Worm (Caenorhabditis elegans) whole organism, L2 larva: ENCODE measurements around the gene clec-71.

Experiments used
- C34F6.9 ChIP-seq: fragments of 150-350 bp; optimal IDR thresholded peaks from 2 replicates; lab custom pipeline; 2014; ENCODE audit warnings: missing biosample characterization, missing genetic modification characterization
- F13H6.1 ChIP-seq: sonication (generic microtip); optimal IDR thresholded peaks from 2 replicates; lab custom pipeline; 2016; ENCODE audit warnings: missing genetic modification characterization, missing compliant biosample characterization
- R02D3.7 ChIP-seq: fragments of 150-350 bp; optimal IDR thresholded peaks from 2 replicates; lab custom pipeline; 2014; ENCODE audit warnings: missing biosample characterization, missing genetic modification characterization
- Y55F3AM.14 ChIP-seq: fragments of 200-800 bp; sonication (Bioruptor generic); optimal IDR thresholded peaks from 2 replicates; lab custom pipeline; 2018; ENCODE audit warnings: mild to moderate bottlenecking, missing genetic modification characterization, missing compliant biosample characterization
- ZK546.5 ChIP-seq: sonication (generic microtip); optimal IDR thresholded peaks from 2 replicates; lab custom pipeline; 2017; ENCODE audit warnings: missing biosample characterization, missing genetic modification characterization
- alr-1 ChIP-seq: fragments of 150-350 bp; optimal IDR thresholded peaks from 2 replicates; lab custom pipeline; 2014; ENCODE audit warnings: missing biosample characterization, missing genetic modification characterization
- ama-1 ChIP-seq: fragments of 150-350 bp; optimal IDR thresholded peaks from 2 replicates; lab custom pipeline; 2018; ENCODE audit warnings: inconsistent platforms
- blmp-1 ChIP-seq: sonication (generic microtip); optimal IDR thresholded peaks from 2 replicates; lab custom pipeline; 2017; ENCODE audit warnings: missing genetic modification characterization, mild to moderate bottlenecking, missing compliant biosample characterization, antibody characterized with exemption, moderate library complexity; ENCODE audit not compliant: insufficient read depth
- crh-2 ChIP-seq: sonication (generic microtip); optimal IDR thresholded peaks from 2 replicates; lab custom pipeline; 2017; ENCODE audit warnings: missing biosample characterization, missing genetic modification characterization
- dmd-4 ChIP-seq: sonication (generic microtip); optimal IDR thresholded peaks from 2 replicates; lab custom pipeline; 2017; ENCODE audit warnings: missing biosample characterization, missing genetic modification characterization
- elt-1 ChIP-seq: fragments of 150-350 bp; optimal IDR thresholded peaks from 2 replicates; lab custom pipeline; 2014; ENCODE audit warnings: missing biosample characterization, missing genetic modification characterization
- fos-1 ChIP-seq: fragments of 150-350 bp; optimal IDR thresholded peaks from 2 replicates; lab custom pipeline; 2014; ENCODE audit warnings: missing biosample characterization, missing genetic modification characterization
- lin-11 ChIP-seq: fragments of 150-350 bp; sonication (generic microtip); optimal IDR thresholded peaks from 2 replicates; lab custom pipeline; 2014; ENCODE audit warnings: missing biosample characterization, missing genetic modification characterization, inconsistent platforms, mixed read lengths
- lin-13 ChIP-seq: fragments of 150-350 bp; optimal IDR thresholded peaks from 2 replicates; lab custom pipeline; 2014; ENCODE audit warnings: missing biosample characterization, missing genetic modification reagents, missing genetic modification characterization
- lin-39 ChIP-seq: fragments of 150-350 bp; optimal IDR thresholded peaks from 2 replicates; lab custom pipeline; 2014; ENCODE audit warnings: missing biosample characterization, missing genetic modification reagents, missing genetic modification characterization
- lsy-2 ChIP-seq, 2 experiments: fragments of 150-350 bp in 1 of 2; sonication (generic microtip) in 1 of 2; optimal IDR thresholded peaks; 2 replicates each; lab custom pipeline; 2014 to 2017; ENCODE audit warnings: missing biosample characterization in 2 of 2, missing genetic modification characterization in 2 of 2
- mab-5 ChIP-seq: fragments of 150-350 bp; optimal IDR thresholded peaks from 2 replicates; lab custom pipeline; 2014; ENCODE audit warnings: missing biosample characterization, missing genetic modification characterization
- mbf-1 ChIP-seq: sonication (generic microtip); optimal IDR thresholded peaks from 2 replicates; lab custom pipeline; 2017; ENCODE audit warnings: missing biosample characterization, missing genetic modification characterization
- mdl-1 ChIP-seq, 2 experiments: fragments of 150-350 bp in 1 of 2; sonication (generic microtip) in 1 of 2; optimal IDR thresholded peaks; 2 replicates each; lab custom pipeline; 2017; ENCODE audit warnings: missing biosample characterization in 2 of 2, missing genetic modification characterization in 2 of 2
- nhr-10 ChIP-seq: sonication (generic microtip); optimal IDR thresholded peaks from 2 replicates; lab custom pipeline; 2017; ENCODE audit warnings: missing biosample characterization, missing genetic modification characterization
- nhr-11 ChIP-seq: fragments of 150-350 bp; optimal IDR thresholded peaks from 2 replicates; lab custom pipeline; 2014; ENCODE audit warnings: missing biosample characterization, missing genetic modification characterization
- nhr-12 ChIP-seq: fragments of 150-350 bp; optimal IDR thresholded peaks from 2 replicates; lab custom pipeline; 2014; ENCODE audit warnings: missing biosample characterization, missing genetic modification characterization
- nhr-129 ChIP-seq: fragments of 150-350 bp; optimal IDR thresholded peaks from 2 replicates; lab custom pipeline; 2014; ENCODE audit warnings: missing biosample characterization, missing genetic modification characterization
- nhr-21 ChIP-seq: fragments of 150-350 bp; optimal IDR thresholded peaks from 2 replicates; lab custom pipeline; 2014; ENCODE audit warnings: missing biosample characterization, missing genetic modification characterization
- nhr-23 ChIP-seq: fragments of 150-350 bp; optimal IDR thresholded peaks from 2 replicates; lab custom pipeline; 2014; ENCODE audit warnings: missing biosample characterization, missing genetic modification reagents, missing genetic modification characterization
- nhr-25 ChIP-seq: fragments of 150-350 bp; sonication (generic microtip); optimal IDR thresholded peaks from 3 replicates; lab custom pipeline; 2014; ENCODE audit warnings: missing biosample characterization, missing genetic modification characterization
- nhr-77 ChIP-seq: fragments of 150-350 bp; optimal IDR thresholded peaks from 2 replicates; lab custom pipeline; 2014; ENCODE audit warnings: missing biosample characterization, missing genetic modification characterization
- peb-1 ChIP-seq: fragments of 150-350 bp; optimal IDR thresholded peaks from 2 replicates; lab custom pipeline; 2014; ENCODE audit warnings: missing biosample characterization, missing genetic modification characterization
- sem-4 ChIP-seq: fragments of 150-350 bp; optimal IDR thresholded peaks from 2 replicates; lab custom pipeline; 2014; ENCODE audit warnings: missing biosample characterization, missing genetic modification reagents, missing genetic modification characterization
- skn-1 ChIP-seq: sonication (generic microtip); optimal IDR thresholded peaks from 2 replicates; lab custom pipeline; 2017; ENCODE audit warnings: missing biosample characterization, missing genetic modification characterization
- sma-9 ChIP-seq, 2 experiments: fragments of 150-350 bp in 1 of 2; sonication (generic microtip) in 1 of 2; optimal IDR thresholded peaks; 2 replicates each; lab custom pipeline; 2014 to 2016; ENCODE audit warnings: missing genetic modification characterization in 2 of 2, mild to moderate bottlenecking in 1 of 2, missing biosample characterization in 1 of 2, missing compliant biosample characterization in 1 of 2, missing genetic modification reagents in 1 of 2, moderate library complexity in 1 of 2
- unc-39 ChIP-seq: fragments of 150-350 bp; optimal IDR thresholded peaks from 2 replicates; lab custom pipeline; 2014; ENCODE audit warnings: missing biosample characterization, missing genetic modification characterization
- unc-55 ChIP-seq: fragments of 150-350 bp; sonication (generic microtip); optimal IDR thresholded peaks from 3 replicates; lab custom pipeline; 2014; ENCODE audit warnings: missing biosample characterization, missing genetic modification reagents, missing genetic modification characterization
- unc-62 ChIP-seq: fragments of 150-350 bp; optimal IDR thresholded peaks from 2 replicates; lab custom pipeline; 2014; ENCODE audit warnings: missing biosample characterization, missing genetic modification reagents, missing genetic modification characterization
- ztf-1 ChIP-seq: fragments of 200-800 bp; sonication (Bioruptor generic); conservative IDR thresholded peaks from 2 replicates; pipeline ENCODE4 v1.3.6; 2022; ENCODE audit warnings: missing genetic modification characterization, missing compliant biosample characterization
- ztf-11 ChIP-seq: sonication (generic microtip); optimal IDR thresholded peaks from 2 replicates; lab custom pipeline; 2017; ENCODE audit warnings: missing biosample characterization, missing genetic modification characterization
- ztf-4 ChIP-seq: fragments of 150-350 bp; optimal IDR thresholded peaks from 2 replicates; lab custom pipeline; 2014; ENCODE audit warnings: missing biosample characterization, missing genetic modification characterization

The clec-71 gene

DNA sequence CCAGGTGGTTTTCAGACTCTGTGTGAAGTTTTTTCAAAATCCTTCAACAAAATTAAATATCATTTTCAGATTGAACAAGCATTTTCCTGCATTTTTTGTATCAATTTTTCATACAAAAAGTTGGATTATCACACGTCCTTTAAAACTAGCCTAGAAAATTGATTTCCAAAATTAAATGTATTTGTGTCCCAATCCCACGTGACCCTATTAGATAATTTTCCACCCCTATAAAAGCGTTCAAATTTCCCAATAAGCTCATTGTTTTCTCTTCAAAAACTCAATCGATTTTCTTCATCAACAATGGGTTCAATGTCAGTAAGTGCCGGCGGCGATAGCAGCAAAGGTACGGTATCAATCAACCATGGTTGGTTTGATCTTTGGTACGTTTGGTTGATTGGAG is 22.8 kb upstream of the clec-71 start, which contains the start of gene F56D6.19:
TSS of gene F56D6.19 (plus strand) at position 301 of the 400 bp plus-strand sequence.
- TF ChIP-seq nhr-11 (tag; lab: Kevin White, UChicago) (no peak), dmd-4 (no peak), lin-39 (tag; lab: Kevin White, UChicago) (no peak), lin-13 (GFP tag; lab: Kevin White, UChicago) (no peak), ztf-4 (tag; lab: Kevin White, UChicago) (no peak), unc-39 (tag; lab: Kevin White, UChicago) (no peak), skn-1 (no peak), ZK546.5 (tag; lab: Kevin White, UChicago) (no peak), R02D3.7 (tag; lab: Kevin White, UChicago) (no peak), nhr-25 (tag; lab: Kevin White, UChicago) (no peak), sem-4 (tag; lab: Kevin White, UChicago) (no peak), nhr-10 (tag; lab: Kevin White, UChicago) (no peak)

DNA sequence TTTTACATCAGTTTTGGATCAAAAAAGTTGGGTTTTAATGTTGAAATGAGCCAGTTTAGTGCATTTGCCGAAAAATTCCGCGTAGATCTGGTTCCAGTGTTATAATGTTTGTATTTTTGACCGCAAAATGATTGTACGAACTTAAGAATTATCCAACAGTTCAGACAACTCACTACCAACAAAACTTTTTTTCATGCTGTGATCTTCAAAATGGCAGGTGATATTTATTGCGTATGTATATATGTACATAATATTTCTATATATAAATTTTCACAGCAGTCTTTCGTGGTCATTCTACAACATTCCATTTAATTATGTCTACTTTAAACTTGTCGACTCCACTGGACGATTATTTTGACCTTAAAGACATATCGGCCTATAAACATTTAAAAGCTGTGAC is 22.0 kb upstream of the clec-71 start, which contains the start of gene srz-20:
TSS of gene srz-20 (plus strand) at position 301 of the 400 bp plus-strand sequence.
- TF ChIP-seq lin-13 (GFP tag; lab: Kevin White, UChicago), result no peak
- no peak for TF ChIP-seq mdl-1 (tag; optimal IDR thresholded peaks at IDR 0.05; lab: Kevin White, UChicago)
- TF ChIP-seq nhr-23 (tag; lab: Kevin White, UChicago), result no peak
- TF ChIP-seq nhr-12 (tag; lab: Kevin White, UChicago), result no peak
- TF ChIP-seq ztf-4 (tag; lab: Kevin White, UChicago), result no peak
- no peak for TF ChIP-seq lsy-2 (tag; optimal IDR thresholded peaks at IDR 0.05; lab: Kevin White, UChicago)
- no peak for TF ChIP-seq Y55F3AM.14 (GFP tag; lab: Kevin White, UChicago)
- no peak for TF ChIP-seq alr-1 (tag; lab: Kevin White, UChicago)
- no peak for TF ChIP-seq lin-11 (tag; lab: Kevin White, UChicago)
- TF ChIP-seq skn-1, result no peak
- TF ChIP-seq elt-1 (tag; lab: Kevin White, UChicago), result no peak
- TF ChIP-seq, all 48 proteins: peak for 0

DNA sequence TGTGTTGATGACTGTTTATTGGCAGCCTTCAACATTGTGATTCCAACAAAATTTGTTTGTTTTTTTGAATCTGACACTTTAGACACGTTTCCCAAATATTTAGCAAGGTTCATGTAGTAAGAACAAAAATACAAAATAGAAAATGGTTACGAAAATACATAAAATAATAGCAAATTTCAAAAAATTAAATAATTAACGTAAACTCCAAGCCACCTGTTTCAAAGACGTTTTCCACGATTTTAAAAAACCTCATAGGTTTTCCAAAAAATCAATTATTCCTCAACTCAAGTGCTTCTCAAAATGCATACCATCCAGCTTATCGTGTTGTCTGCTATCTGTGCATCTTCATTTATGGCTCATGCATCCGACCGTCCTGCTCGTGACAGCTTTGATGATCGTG is 19.9 kb upstream of the clec-71 start, which contains the start of gene F56D6.14:
TSS of gene F56D6.14 (plus strand) at position 301 of the 400 bp plus-strand sequence.
- TF ChIP-seq sem-4 (tag; lab: Kevin White, UChicago), result no peak
- TF ChIP-seq ztf-1 (GFP tag; lab: Robert Waterston, UW), result no peak
- TF ChIP-seq lin-11 (tag; lab: Kevin White, UChicago), result no peak
- no peak for TF ChIP-seq elt-1 (tag; lab: Kevin White, UChicago)
- no peak for TF ChIP-seq lin-39 (tag; lab: Kevin White, UChicago)
- TF ChIP-seq fos-1, result no peak
- TF ChIP-seq nhr-25 (tag; lab: Kevin White, UChicago), result no peak
- no peak for TF ChIP-seq lsy-2 (tag; optimal IDR thresholded peaks at IDR 0.05; lab: Kevin White, UChicago)
- no peak for TF ChIP-seq R02D3.7 (tag; lab: Kevin White, UChicago)
- TF ChIP-seq ztf-11 (tag; lab: Kevin White, UChicago), result no peak
- no peak for TF ChIP-seq ztf-4 (tag; lab: Kevin White, UChicago)
- TF ChIP-seq mdl-1 (tag; optimal IDR thresholded peaks at IDR 0.05; lab: Kevin White, UChicago), result no peak
- no peak for TF ChIP-seq mbf-1 (tag; lab: Kevin White, UChicago)
- TF ChIP-seq crh-2 (tag; lab: Kevin White, UChicago), result no peak
- TF ChIP-seq F13H6.1 (tag; lab: Kevin White, UChicago), result no peak
- TF ChIP-seq mab-5, result no peak

DNA sequence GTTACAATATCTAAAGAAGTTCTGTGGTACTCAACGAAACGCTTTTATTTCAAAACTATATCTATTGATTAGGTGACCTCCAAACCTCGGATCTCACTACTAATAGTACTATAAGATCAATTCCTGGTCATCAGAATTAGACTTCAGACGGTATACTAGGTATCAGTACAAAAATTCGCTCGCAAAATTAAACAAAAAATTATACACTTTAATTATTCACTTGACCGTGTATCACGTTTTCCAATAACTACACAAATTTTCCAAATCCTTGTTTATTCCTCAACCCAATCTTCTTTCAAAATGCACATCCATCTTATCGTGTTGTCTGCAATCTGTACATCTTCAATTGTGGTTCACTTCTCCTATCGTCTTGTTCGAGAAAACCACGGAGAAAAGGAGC is 19.1 kb upstream of the clec-71 start, which contains the start of gene F56D6.23:
TSS of gene F56D6.23 (plus strand) at position 301 of the 400 bp plus-strand sequence.
- no peak for TF ChIP-seq nhr-77 (tag; lab: Kevin White, UChicago)
- TF ChIP-seq ama-1, result no peak
- no peak for TF ChIP-seq C34F6.9 (tag; lab: Kevin White, UChicago)
- TF ChIP-seq alr-1 (tag; lab: Kevin White, UChicago), result no peak
- TF ChIP-seq peb-1, result no peak
- TF ChIP-seq unc-55 (GFP tag; lab: Kevin White, UChicago), result no peak
- no peak for TF ChIP-seq ztf-4 (tag; lab: Kevin White, UChicago)
- TF ChIP-seq nhr-129 (tag; lab: Kevin White, UChicago), result no peak
- TF ChIP-seq blmp-1, result no peak
- TF ChIP-seq sem-4 (tag; lab: Kevin White, UChicago), result no peak
- no peak for TF ChIP-seq nhr-21 (tag; lab: Kevin White, UChicago)
- TF ChIP-seq crh-2 (tag; lab: Kevin White, UChicago), result no peak
- TF ChIP-seq lsy-2 (tag; optimal IDR thresholded peaks at IDR 0.05; lab: Kevin White, UChicago), result no peak
- no peak for TF ChIP-seq sma-9 (GFP tag; optimal IDR thresholded peaks at IDR 0.05; lab: Kevin White, UChicago)
- no peak for TF ChIP-seq sma-9 (tag; optimal IDR thresholded peaks at IDR 0.05; lab: Kevin White, UChicago)
- TF ChIP-seq unc-62 (GFP tag; lab: Kevin White, UChicago), result no peak
- no peak for TF ChIP-seq lin-13 (GFP tag; lab: Kevin White, UChicago)
- no peak for TF ChIP-seq mab-5
- no peak for TF ChIP-seq Y55F3AM.14 (GFP tag; lab: Kevin White, UChicago)
